Fruit fly (Drosophila melanogaster): Measurements from ENCODE around the gene tau.

DNA sequence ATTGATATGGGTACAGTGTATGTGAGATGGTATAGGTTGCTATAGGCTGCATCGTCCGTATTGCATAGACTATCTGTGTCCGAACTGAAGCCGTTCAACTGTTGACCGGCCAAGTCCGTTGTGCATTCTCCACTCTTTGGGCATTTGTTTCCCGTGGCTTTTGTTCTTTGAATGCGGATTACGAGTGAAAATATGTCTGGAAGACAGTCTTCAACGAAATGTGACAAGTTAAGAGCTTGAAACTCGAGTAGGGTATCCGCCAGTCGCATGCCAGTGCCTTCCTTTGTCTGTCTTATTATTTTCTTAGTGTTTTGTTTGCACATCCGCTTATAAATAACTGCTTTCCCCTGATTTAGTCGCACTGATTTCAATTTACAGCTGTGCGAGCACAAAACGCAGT, 53.1 kb downstream of the tau start:
- no peak for TF ChIP-seq h (optimal IDR thresholded peaks at IDR 0.05)
- TF ChIP-seq ttk (optimal IDR thresholded peaks at IDR 0.05) = no peak
- no peak for TF ChIP-seq insv (optimal IDR thresholded peaks at IDR 0.05)
- no peak for TF ChIP-seq Myc (optimal IDR thresholded peaks at IDR 0.05)
- TF ChIP-seq psq (optimal IDR thresholded peaks at IDR 0.05) = no peak

All from Kc167 (cell line).